Worm (Caenorhabditis elegans) whole organism, L3 larva: Measurements from ENCODE around the gene T18D3.6.

Experiments used
- ceh-82 ChIP-seq: fragments of 150-350 bp; optimal IDR thresholded peaks from 2 replicates; lab custom pipeline; 2014; ENCODE audit warnings: missing biosample characterization, missing genetic modification characterization
- egl-27 ChIP-seq: sonication (generic microtip); optimal IDR thresholded peaks from 4 replicates; lab custom pipeline; 2017; ENCODE audit warnings: missing biosample characterization, missing genetic modification reagents, missing genetic modification characterization
- elt-2 ChIP-seq: sonication (generic microtip); optimal IDR thresholded peaks from 2 replicates; lab custom pipeline; 2016; ENCODE audit warnings: missing genetic modification reagents, mild to moderate bottlenecking, missing genetic modification characterization, missing compliant biosample characterization
- fkh-2 ChIP-seq: fragments of 150-350 bp; optimal IDR thresholded peaks from 2 replicates; lab custom pipeline; 2014; ENCODE audit warnings: missing biosample characterization, missing genetic modification reagents, missing genetic modification characterization
- fos-1 ChIP-seq: fragments of 150-350 bp; optimal IDR thresholded peaks from 2 replicates; lab custom pipeline; 2014; ENCODE audit warnings: missing biosample characterization, missing genetic modification characterization
- mdl-1 ChIP-seq: fragments of 150-350 bp; optimal IDR thresholded peaks from 2 replicates; lab custom pipeline; 2014; ENCODE audit warnings: missing biosample characterization, missing genetic modification characterization
- nhr-28 ChIP-seq: fragments of 150-350 bp; optimal IDR thresholded peaks from 2 replicates; lab custom pipeline; 2014; ENCODE audit warnings: missing biosample characterization, missing genetic modification characterization
- nhr-77 ChIP-seq: fragments of 150-350 bp; optimal IDR thresholded peaks from 2 replicates; lab custom pipeline; 2014; ENCODE audit warnings: missing biosample characterization, missing genetic modification characterization
- tbx-2 ChIP-seq: sonication (generic microtip); optimal IDR thresholded peaks from 2 replicates; lab custom pipeline; 2016; ENCODE audit warnings: mild to moderate bottlenecking, missing genetic modification characterization, missing compliant biosample characterization
- unc-39 ChIP-seq: sonication (generic microtip); optimal IDR thresholded peaks from 4 replicates; lab custom pipeline; 2017; ENCODE audit warnings: missing biosample characterization, missing genetic modification characterization
- unc-62 ChIP-seq: fragments of 150-350 bp; sonication (generic microtip); optimal IDR thresholded peaks from 4 replicates; lab custom pipeline; 2014; ENCODE audit warnings: missing biosample characterization, missing genetic modification reagents, missing genetic modification characterization
- ztf-11 ChIP-seq: fragments of 150-350 bp; optimal IDR thresholded peaks from 2 replicates; lab custom pipeline; 2014; ENCODE audit warnings: missing biosample characterization, missing genetic modification characterization
- ztf-4 ChIP-seq: fragments of 150-350 bp; optimal IDR thresholded peaks from 2 replicates; lab custom pipeline; 2014; ENCODE audit warnings: missing biosample characterization, missing genetic modification characterization

ce11 chrX:12406592-12406991 lies 43.1 kb upstream of the T18D3.6 start:
- TF ChIP-seq fos-1 (tag; lab: Kevin White, UChicago) (no peak), egl-27 (tag; lab: Kevin White, UChicago) (no peak), fkh-2 (tag; lab: Kevin White, UChicago) (no peak), ztf-11 (tag; lab: Kevin White, UChicago) (no peak), nhr-28 (no peak), elt-2 (tag; lab: Kevin White, UChicago) (no peak), ztf-4 (tag; lab: Kevin White, UChicago) (no peak), mdl-1 (tag; lab: Kevin White, UChicago) (no peak), unc-62 (GFP tag; lab: Kevin White, UChicago) (no peak), unc-39 (tag; lab: Kevin White, UChicago) (no peak), tbx-2 (tag; lab: Kevin White, UChicago) (no peak), ceh-82 (tag; lab: Kevin White, UChicago) (no peak), nhr-77 (tag; lab: Kevin White, UChicago) (no peak)
